Fruit fly (Drosophila melanogaster) whole organism, prepupa: Measurements from ENCODE around the gene AnxB9.

ENCODE experiments used
- Blimp-1 ChIP-seq: fragments of 200-800 bp; sonication (Bioruptor generic); optimal IDR thresholded peaks from 3 replicates; lab custom pipeline; 2017; ENCODE audit warnings: missing biosample characterization, missing genetic modification characterization, mild to moderate bottlenecking, moderate library complexity, missing genetic modification reagents
- CG11294 ChIP-seq: fragments of 200-800 bp; sonication (Bioruptor generic); IDR thresholded peaks from 2 replicates; pipeline ENCODE4 v1.3.6; 2022; ENCODE audit warnings: missing biosample characterization, missing genetic modification characterization
- CG11762 ChIP-seq: fragments of 200-800 bp; sonication (Bioruptor generic); optimal IDR thresholded peaks from 3 replicates; lab custom pipeline; 2016; ENCODE audit warnings: missing biosample characterization, missing genetic modification characterization; ENCODE audit not compliant: insufficient read depth
- CG11902 ChIP-seq: fragments of 200-800 bp; sonication (Bioruptor generic); optimal IDR thresholded peaks from 3 replicates; lab custom pipeline; 2016; ENCODE audit warnings: missing biosample characterization, missing genetic modification characterization
- CG4318 ChIP-seq: fragments of 200-800 bp; sonication (Bioruptor generic); optimal IDR thresholded peaks from 3 replicates; lab custom pipeline; 2017; ENCODE audit warnings: missing biosample characterization, mild to moderate bottlenecking, missing genetic modification characterization
- CG6276 ChIP-seq: fragments of 200-800 bp; sonication (Bioruptor generic); optimal IDR thresholded peaks from 2 replicates; lab custom pipeline; 2017; ENCODE audit warnings: missing biosample characterization, mild to moderate bottlenecking, missing genetic modification characterization
- CG8119 ChIP-seq: fragments of 200-800 bp; sonication (Bioruptor generic); IDR thresholded peaks from 3 replicates; pipeline ENCODE4 v1.3.6; 2022; ENCODE audit warnings: missing biosample characterization, missing genetic modification characterization
- Eip75B ChIP-seq: fragments of 200-800 bp; sonication (Bioruptor generic); optimal IDR thresholded peaks from 3 replicates; lab custom pipeline; 2016; ENCODE audit warnings: missing biosample characterization, missing genetic modification characterization
- Hr38 ChIP-seq: sonication (Bioruptor generic); optimal IDR thresholded peaks from 2 replicates; lab custom pipeline; 2016; ENCODE audit warnings: missing biosample characterization, missing genetic modification characterization
- Lpt ChIP-seq: fragments of 200-800 bp; sonication (Bioruptor generic); optimal IDR thresholded peaks from 3 replicates; lab custom pipeline; 2016; ENCODE audit warnings: missing biosample characterization, missing genetic modification characterization
- OdsH ChIP-seq: fragments of 200-800 bp; sonication (Bioruptor generic); optimal IDR thresholded peaks from 3 replicates; lab custom pipeline; 2016; ENCODE audit warnings: missing biosample characterization, missing genetic modification characterization
- Sox102F ChIP-seq: fragments of 200-800 bp; sonication (Bioruptor generic); optimal IDR thresholded peaks from 2 replicates; lab custom pipeline; 2016; ENCODE audit warnings: missing biosample characterization, mild to moderate bottlenecking, missing genetic modification characterization
- dsx ChIP-seq: fragments of 200-800 bp; optimal IDR thresholded peaks from 3 replicates; lab custom pipeline; 2019; ENCODE audit warnings: missing biosample characterization, mild to moderate bottlenecking, missing genetic modification characterization, moderate library complexity; ENCODE audit not compliant: poor library complexity, severe bottlenecking

dm6 chr3R:21042399-21042798 lies 22.6 kb upstream of the AnxB9 start, which contains the start of gene Dhc93AB:
- TF ChIP-seq Blimp-1 (GFP tag; lab: Kevin White, UChicago) (no peak), CG4318 (GFP tag; lab: Kevin White, UChicago) (no peak), CG6276 (GFP tag; lab: Kevin White, UChicago) (no peak), CG11902 (GFP tag; lab: Kevin White, UChicago) (no peak), CG8119 (GFP tag; lab: Robert Waterston, UW) (no peak), Sox102F (GFP tag; lab: Kevin White, UChicago) (no peak), dsx (GFP tag; lab: Kevin White, UChicago) (no peak), CG11762 (no peak), Eip75B (no peak), Lpt (no peak), CG11294 (GFP tag; lab: Robert Waterston, UW) (no peak), Hr38 (GFP tag; lab: Kevin White, UChicago) (no peak), OdsH (GFP tag; lab: Kevin White, UChicago) (no peak)
